Fruit fly (Drosophila melanogaster) ovary, adult (tissue): Measurements from ENCODE around the gene Akt.

Source experiments
- CG17801 ChIP-seq: fragments of 200-800 bp; optimal IDR thresholded peaks from 2 replicates; lab custom pipeline; 2019; ENCODE audit warnings: missing biosample characterization, mild to moderate bottlenecking, missing genetic modification characterization, moderate library complexity; ENCODE audit not compliant: partially characterized antibody

The Akt gene

DNA sequence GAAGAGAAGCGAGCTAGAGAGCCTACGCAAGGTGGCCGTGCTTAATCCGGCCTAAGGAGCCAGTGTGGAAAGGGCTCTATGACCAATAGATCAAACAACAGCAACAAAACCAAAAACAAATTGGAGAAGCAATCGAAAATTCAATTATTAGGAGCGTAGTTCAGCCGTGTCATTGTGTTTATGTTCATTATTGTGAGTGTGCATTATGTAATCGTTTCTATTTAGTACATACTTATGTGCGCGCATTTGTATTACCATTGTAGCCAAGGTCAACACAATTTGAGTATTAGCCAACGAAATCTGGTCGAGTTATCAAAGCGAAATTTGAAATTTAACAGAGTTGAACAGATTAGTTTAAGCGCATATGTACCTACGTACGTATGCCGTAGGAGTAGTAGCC lies 49.7 kb downstream of the Akt start:
- no peak for TF ChIP-seq CG17801 (GFP tag; lab: Kevin White, UChicago)

DNA sequence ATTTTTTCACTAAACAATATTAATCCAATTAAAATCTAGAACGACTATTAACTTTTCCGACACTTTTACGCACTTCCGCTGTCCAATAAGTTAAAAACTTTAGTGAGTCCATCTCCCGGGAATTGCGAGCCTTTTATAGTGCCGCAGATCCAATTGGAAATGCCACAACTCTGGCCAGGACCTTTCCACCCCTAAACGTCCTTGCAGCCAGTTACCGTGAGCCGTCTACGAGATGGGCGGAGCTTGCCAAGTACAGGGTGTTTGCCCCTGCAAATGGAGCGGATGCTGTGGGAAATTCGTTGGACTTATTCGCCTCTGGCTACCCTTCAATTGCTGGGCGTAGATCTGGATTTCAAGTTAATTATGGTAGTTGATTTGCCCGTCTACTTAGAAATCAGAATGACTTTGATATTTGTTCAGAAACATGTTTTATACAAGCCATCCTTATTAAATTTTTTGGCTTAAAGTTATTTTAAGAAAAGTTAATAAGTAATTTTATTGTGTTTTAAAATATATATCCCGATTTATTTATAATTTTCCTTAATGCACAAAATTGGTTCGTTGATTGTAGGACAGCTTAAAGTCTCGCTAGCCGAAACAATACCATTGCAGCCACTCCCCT lies 52.3 kb downstream of the Akt start, which contains the start of gene Fer2:
Gene Fer2, minus strand, starts transcription at position 74 of the 622 bp plus-strand sequence.
- TF ChIP-seq CG17801 (GFP tag; lab: Kevin White, UChicago) = no peak

DNA sequence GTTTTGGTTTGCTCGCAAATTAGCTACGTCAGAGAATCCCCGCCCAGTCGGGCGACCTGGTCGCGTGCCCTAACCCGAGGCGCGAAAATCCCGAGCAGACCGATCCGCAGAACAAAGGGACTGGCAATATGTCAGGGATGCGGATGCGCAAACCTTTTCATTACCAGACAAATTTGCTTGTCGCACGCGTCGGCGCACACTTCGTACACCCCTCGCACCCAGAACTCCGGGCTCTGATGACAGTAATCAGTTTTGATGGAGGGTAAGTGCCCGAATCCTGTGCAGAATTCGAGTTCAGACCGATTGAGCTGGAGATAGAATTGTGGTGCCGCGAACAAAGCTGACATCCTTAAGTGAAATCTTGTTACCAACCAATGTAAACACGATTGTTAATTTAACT lies 53.3 kb downstream of the Akt start:
- no peak for TF ChIP-seq CG17801 (GFP tag; lab: Kevin White, UChicago)

DNA sequence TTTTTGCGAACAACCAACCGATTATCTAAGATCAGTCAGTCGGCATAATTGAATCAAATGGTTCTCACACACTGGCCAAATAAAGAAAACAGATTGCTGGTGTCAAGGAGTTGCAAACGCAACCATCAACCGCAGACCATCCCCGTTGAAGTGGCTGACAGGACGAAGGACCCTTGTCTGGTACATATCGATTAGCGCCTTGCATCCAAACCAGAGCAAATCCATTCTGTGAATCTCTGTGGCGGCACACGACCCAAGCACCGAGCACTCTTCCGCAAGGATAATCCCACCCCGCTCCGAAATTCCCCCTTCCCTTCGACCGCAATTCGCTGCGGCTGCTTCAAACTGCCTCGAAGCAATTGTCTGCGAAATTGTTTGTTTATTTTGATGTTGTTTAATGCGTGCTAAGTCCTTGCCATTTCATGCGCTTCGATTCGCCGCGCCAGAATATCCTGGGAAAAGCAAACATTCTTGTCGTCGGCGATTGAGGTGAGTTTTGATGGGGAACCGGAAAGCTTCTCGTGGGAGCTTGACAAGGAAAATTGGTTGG lies 54.4 kb downstream of the Akt start:
- TF ChIP-seq CG17801 (GFP tag; lab: Kevin White, UChicago) = no peak

DNA sequence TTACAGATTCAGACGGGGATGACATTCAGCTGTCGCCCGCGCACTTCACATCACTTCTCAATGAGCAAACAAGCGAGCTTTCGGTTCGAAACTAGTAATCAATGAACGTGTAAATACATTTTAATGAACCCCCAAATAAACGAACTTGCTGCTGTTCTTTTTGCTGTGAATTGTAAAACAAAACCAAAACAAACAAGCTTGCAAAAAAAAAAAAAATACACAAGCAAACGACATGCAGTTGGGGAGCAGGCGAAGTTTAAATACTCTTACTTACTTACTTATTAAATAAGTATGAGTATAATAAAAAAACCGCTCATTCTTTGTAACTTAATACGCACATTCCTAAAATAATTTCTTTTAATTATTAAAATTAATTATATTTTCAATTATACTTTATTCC lies 55.2 kb downstream of the Akt start:
- TF ChIP-seq CG17801 (GFP tag; lab: Kevin White, UChicago) = peak; percentile 94

DNA sequence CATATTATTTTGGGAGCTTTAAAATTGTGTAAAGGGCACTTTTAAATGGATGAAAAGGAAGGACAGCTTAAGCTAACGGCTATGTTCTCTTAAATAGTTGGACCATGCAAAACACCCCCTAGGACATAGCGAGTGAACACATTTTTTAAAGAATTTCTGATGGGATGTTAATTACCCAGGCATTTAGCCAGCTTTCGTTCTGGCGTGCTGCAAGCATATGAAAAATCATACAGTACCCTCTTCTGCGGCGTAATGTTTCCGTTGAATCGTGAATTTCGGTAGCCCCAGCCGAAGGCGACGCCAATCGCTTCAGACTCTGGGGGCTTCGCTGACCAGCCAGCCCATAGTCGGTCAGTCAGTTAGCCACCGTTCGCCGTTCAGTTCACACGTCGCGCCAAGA lies 55.7 kb downstream of the Akt start, which contains the start of gene CG6006:
Gene CG6006, plus strand, starts transcription at position 301 of the 400 bp plus-strand sequence.
- no peak for TF ChIP-seq CG17801 (GFP tag; lab: Kevin White, UChicago)
